Worm (Caenorhabditis elegans): ENCODE results near the gene Y41E3.22.

- no peak for TF ChIP-seq nhr-90 (tag; optimal IDR thresholded peaks at IDR 0.05; ENCODE audit: poor library complexity)
- no peak for TF ChIP-seq aha-1 (tag; optimal IDR thresholded peaks at IDR 0.05)
- TF ChIP-seq ztf-11 (tag; optimal IDR thresholded peaks at IDR 0.05), result no peak
- no peak for TF ChIP-seq nhr-85 (tag)
- TF ChIP-seq unc-130 (tag; optimal IDR thresholded peaks at IDR 0.05), result no peak
- TF ChIP-seq fos-1 (tag; optimal IDR thresholded peaks at IDR 0.05), result no peak
- no peak for TF ChIP-seq skn-1 (tag; optimal IDR thresholded peaks at IDR 0.05)
- TF ChIP-seq F16B12.6 (tag; optimal IDR thresholded peaks at IDR 0.05), result no peak
- TF ChIP-seq nhr-237 (tag; optimal IDR thresholded peaks at IDR 0.05), result no peak
- no peak for TF ChIP-seq ceh-90 (tag; optimal IDR thresholded peaks at IDR 0.05)
- TF ChIP-seq nhr-84 (tag; optimal IDR thresholded peaks at IDR 0.05), result no peak
- no peak for TF ChIP-seq lin-13 (GFP tag; optimal IDR thresholded peaks at IDR 0.05)
These were observed at the start of gene Y41E3.22 for ce11 chrIV:14950468-14950867.
